Fruit fly (Drosophila melanogaster) whole organism, prepupa: ENCODE results near the gene CG42685.

ENCODE experiments used
- CG15336 ChIP-seq: fragments of 200-800 bp; sonication (Bioruptor generic); IDR thresholded peaks from 2 replicates; pipeline ENCODE4 v1.3.6; 2022; ENCODE audit warnings: missing biosample characterization, missing genetic modification characterization
- CG3919 ChIP-seq: fragments of 200-800 bp; sonication (Bioruptor generic); optimal IDR thresholded peaks from 3 replicates; lab custom pipeline; 2016; ENCODE audit warnings: missing biosample characterization, missing genetic modification characterization
- CG6854 ChIP-seq: fragments of 200-800 bp; sonication (Bioruptor generic); optimal IDR thresholded peaks from 2 replicates; lab custom pipeline; 2017; ENCODE audit warnings: missing biosample characterization, mild to moderate bottlenecking, missing genetic modification characterization
- CG8119 ChIP-seq: fragments of 200-800 bp; sonication (Bioruptor generic); IDR thresholded peaks from 3 replicates; pipeline ENCODE4 v1.3.6; 2022; ENCODE audit warnings: missing biosample characterization, missing genetic modification characterization
- Met ChIP-seq: fragments of 200-800 bp; sonication (Bioruptor generic); optimal IDR thresholded peaks from 3 replicates; lab custom pipeline; 2016; ENCODE audit warnings: missing biosample characterization, missing genetic modification characterization
- Sox102F ChIP-seq: fragments of 200-800 bp; sonication (Bioruptor generic); optimal IDR thresholded peaks from 2 replicates; lab custom pipeline; 2016; ENCODE audit warnings: missing biosample characterization, mild to moderate bottlenecking, missing genetic modification characterization
- dac ChIP-seq: fragments of 200-800 bp; sonication (Bioruptor generic); optimal IDR thresholded peaks from 2 replicates; lab custom pipeline; 2017; ENCODE audit warnings: missing biosample characterization, mild to moderate bottlenecking, missing genetic modification characterization
- eg ChIP-seq: fragments of 200-800 bp; sonication (Bioruptor generic); IDR thresholded peaks from 3 replicates; pipeline ENCODE4 v1.3.6; 2022; ENCODE audit warnings: missing biosample characterization, missing genetic modification characterization
- fd85E ChIP-seq: fragments of 200-800 bp; sonication (Bioruptor generic); optimal IDR thresholded peaks from 3 replicates; lab custom pipeline; 2016; ENCODE audit warnings: missing biosample characterization, missing genetic modification characterization
- net ChIP-seq: fragments of 200-800 bp; sonication (Bioruptor generic); optimal IDR thresholded peaks from 3 replicates; lab custom pipeline; 2016; ENCODE audit warnings: missing biosample characterization, missing genetic modification characterization
- spab ChIP-seq: fragments of 200-800 bp; sonication (Bioruptor generic); optimal IDR thresholded peaks from 2 replicates; lab custom pipeline; 2017; ENCODE audit warnings: missing biosample characterization, mild to moderate bottlenecking, missing genetic modification characterization, missing genetic modification reagents
- vri ChIP-seq: fragments of 200-800 bp; sonication (Bioruptor generic); optimal IDR thresholded peaks from 3 replicates; lab custom pipeline; 2016; ENCODE audit warnings: missing biosample characterization, mild to moderate bottlenecking, missing genetic modification characterization

- TF ChIP-seq dac: no peak
- no peak for TF ChIP-seq CG3919 (GFP tag; lab: Kevin White, UChicago)
- TF ChIP-seq Met (GFP tag; lab: Kevin White, UChicago): no peak
- no peak for TF ChIP-seq CG15336 (GFP tag; lab: Robert Waterston, UW)
- no peak for TF ChIP-seq CG6854
- no peak for TF ChIP-seq eg (GFP tag; lab: Robert Waterston, UW)
- TF ChIP-seq CG8119 (GFP tag; lab: Robert Waterston, UW): no peak
- TF ChIP-seq fd85E (GFP tag; lab: Kevin White, UChicago): no peak
- TF ChIP-seq spab (GFP tag; lab: Kevin White, UChicago): no peak
- TF ChIP-seq vri (GFP tag; lab: Kevin White, UChicago): no peak
- TF ChIP-seq net (GFP tag; lab: Kevin White, UChicago): no peak
- no peak for TF ChIP-seq Sox102F (GFP tag; lab: Kevin White, UChicago)
Observed at dm6 chr2L:14676695-14677094, 53.3 kb downstream of the CG42685 start.
